Fruit fly (Drosophila melanogaster) whole organism, embryonic: ENCODE data around the gene CG1635.

Experiments
- Asciz ChIP-seq: fragments of 200-800 bp; sonication (Bioruptor generic); optimal IDR thresholded peaks from 2 replicates; lab custom pipeline; 2017; ENCODE audit warnings: missing biosample characterization, mild to moderate bottlenecking, missing genetic modification characterization, missing genetic modification reagents
- BEAF-32 ChIP-seq: fragments of 200-800 bp; sonication (Bioruptor generic); optimal IDR thresholded peaks from 3 replicates; lab custom pipeline; 2017; ENCODE audit warnings: missing biosample characterization, missing genetic modification characterization, mild to moderate bottlenecking, moderate library complexity, missing genetic modification reagents
- CG12659 ChIP-seq: fragments of 200-800 bp; sonication (Bioruptor generic); optimal IDR thresholded peaks from 3 replicates; lab custom pipeline; 2017; ENCODE audit warnings: mild to moderate bottlenecking, missing biosample characterization, missing genetic modification reagents, missing genetic modification characterization
- CG12769 ChIP-seq: fragments of 200-800 bp; sonication (Bioruptor generic); optimal IDR thresholded peaks from 2 replicates; lab custom pipeline; 2019; ENCODE audit warnings: missing biosample characterization, mild to moderate bottlenecking, missing genetic modification characterization, moderate library complexity
- CG14710 ChIP-seq: fragments of 200-800 bp; sonication (Bioruptor generic); optimal IDR thresholded peaks from 3 replicates; lab custom pipeline; 2019; ENCODE audit warnings: missing biosample characterization, mild to moderate bottlenecking, missing genetic modification characterization, moderate library complexity
- CG15011 ChIP-seq: fragments of 200-800 bp; sonication (Bioruptor generic); optimal IDR thresholded peaks from 3 replicates; lab custom pipeline; 2018; ENCODE audit warnings: missing biosample characterization, mild to moderate bottlenecking, missing genetic modification characterization
- CG15479 ChIP-seq: fragments of 200-800 bp; sonication (Bioruptor generic); optimal IDR thresholded peaks from 3 replicates; lab custom pipeline; 2019; ENCODE audit warnings: missing biosample characterization, mild to moderate bottlenecking, missing genetic modification characterization, moderate library complexity
- CG17359 ChIP-seq: fragments of 200-800 bp; sonication (Bioruptor generic); optimal IDR thresholded peaks from 3 replicates; lab custom pipeline; 2018; ENCODE audit warnings: missing biosample characterization, mild to moderate bottlenecking, missing genetic modification characterization, moderate library complexity
- CG2199 ChIP-seq: fragments of 200-800 bp; sonication (Bioruptor generic); IDR thresholded peaks from 3 replicates; pipeline ENCODE4 v1.3.6; 2022; ENCODE audit warnings: missing biosample characterization, missing genetic modification characterization
- CG2712 ChIP-seq: fragments of 200-800 bp; optimal IDR thresholded peaks from 3 replicates; lab custom pipeline; 2019; ENCODE audit warnings: missing biosample characterization, mild to moderate bottlenecking, missing genetic modification characterization, moderate library complexity
- CG31441 ChIP-seq: fragments of 200-800 bp; sonication (Bioruptor generic); IDR thresholded peaks from 2 replicates; pipeline ENCODE4 v1.3.6; 2022; ENCODE audit warnings: missing biosample characterization, missing genetic modification characterization
- CG33213 ChIP-seq: fragments of 200-800 bp; sonication (Bioruptor generic); optimal IDR thresholded peaks from 3 replicates; lab custom pipeline; 2016; ENCODE audit warnings: missing biosample characterization, missing genetic modification characterization
- CG34376 ChIP-seq: fragments of 200-800 bp; sonication (Bioruptor generic); optimal IDR thresholded peaks from 2 replicates; lab custom pipeline; 2018; ENCODE audit warnings: missing biosample characterization, mild to moderate bottlenecking, missing genetic modification characterization
- CG4617 ChIP-seq: fragments of 200-800 bp; sonication (Bioruptor generic); optimal IDR thresholded peaks from 3 replicates; lab custom pipeline; 2016; ENCODE audit warnings: missing biosample characterization, missing genetic modification characterization, borderline replicate concordance
- CG5245 ChIP-seq: fragments of 200-800 bp; sonication (Bioruptor generic); optimal IDR thresholded peaks from 3 replicates; lab custom pipeline; 2016; ENCODE audit warnings: missing biosample characterization, missing genetic modification characterization
- CG9797 ChIP-seq: fragments of 200-800 bp; sonication (Bioruptor generic); optimal IDR thresholded peaks from 3 replicates; lab custom pipeline; 2018; ENCODE audit warnings: missing biosample characterization, mild to moderate bottlenecking, missing genetic modification characterization
- CTCF ChIP-seq: fragments of 200-800 bp; sonication (Bioruptor generic); optimal IDR thresholded peaks from 2 replicates; lab custom pipeline; 2017; ENCODE audit warnings: missing biosample characterization, mild to moderate bottlenecking, missing genetic modification characterization, moderate library complexity
- CkIIα-i1 ChIP-seq: fragments of 200-800 bp; sonication (Bioruptor generic); IDR thresholded peaks from 2 replicates; pipeline ENCODE4 v1.3.6; 2022; ENCODE audit warnings: missing biosample characterization, missing genetic modification characterization
- Dll ChIP-seq: fragments of 200-800 bp; sonication (Bioruptor generic); IDR thresholded peaks from 4 replicates; pipeline ENCODE4 v1.3.6; 2022; ENCODE audit warnings: missing biosample characterization, missing genetic modification characterization; ENCODE audit not compliant: partially characterized antibody
- Dp ChIP-seq: fragments of 200-800 bp; sonication (Bioruptor generic); optimal IDR thresholded peaks from 2 replicates; lab custom pipeline; 2018; ENCODE audit warnings: missing biosample characterization, mild to moderate bottlenecking, missing genetic modification characterization, moderate library complexity
- E2f2 ChIP-seq: fragments of 200-800 bp; sonication (Bioruptor generic); IDR thresholded peaks from 2 replicates; pipeline ENCODE4 v1.3.6; 2022; ENCODE audit warnings: missing biosample characterization, missing genetic modification characterization
- MBD-R2 ChIP-seq: fragments of 200-800 bp; sonication (Bioruptor generic); IDR thresholded peaks from 2 replicates; pipeline ENCODE4 v1.3.6; 2022; ENCODE audit warnings: missing biosample characterization, missing genetic modification characterization
- MESR4 ChIP-seq: fragments of 200-800 bp; sonication (Bioruptor generic); optimal IDR thresholded peaks from 2 replicates; lab custom pipeline; 2018; ENCODE audit warnings: missing biosample characterization, mild to moderate bottlenecking, missing genetic modification characterization, moderate library complexity
- Sox102F ChIP-seq: fragments of 200-800 bp; sonication (Bioruptor generic); optimal IDR thresholded peaks from 2 replicates; lab custom pipeline; 2018; ENCODE audit warnings: missing biosample characterization, mild to moderate bottlenecking, missing genetic modification characterization, moderate library complexity
- YL-1 ChIP-seq: fragments of 200-800 bp; sonication (Bioruptor generic); optimal IDR thresholded peaks from 3 replicates; lab custom pipeline; 2017; ENCODE audit warnings: missing biosample characterization, mild to moderate bottlenecking, missing genetic modification characterization
- cg ChIP-seq: fragments of 200-800 bp; sonication (Bioruptor generic); optimal IDR thresholded peaks from 3 replicates; lab custom pipeline; 2019; ENCODE audit warnings: missing biosample characterization, mild to moderate bottlenecking, missing genetic modification characterization, moderate library complexity
- dysf ChIP-seq: fragments of 200-800 bp; sonication (Bioruptor generic); IDR thresholded peaks from 3 replicates; pipeline ENCODE4 v1.3.6; 2022; ENCODE audit warnings: missing biosample characterization, missing genetic modification characterization
- gfzf ChIP-seq: fragments of 200-800 bp; sonication (Bioruptor generic); optimal IDR thresholded peaks from 2 replicates; lab custom pipeline; 2016; ENCODE audit warnings: missing biosample characterization, mild to moderate bottlenecking, missing genetic modification characterization, moderate library complexity
- ken ChIP-seq: fragments of 200-800 bp; sonication (Bioruptor generic); IDR thresholded peaks from 3 replicates; pipeline ENCODE4 v1.3.6; 2022; ENCODE audit warnings: missing biosample characterization, missing genetic modification characterization
- lbe ChIP-seq: fragments of 200-800 bp; sonication (Bioruptor generic); optimal IDR thresholded peaks from 2 replicates; lab custom pipeline; 2016; ENCODE audit warnings: missing biosample characterization, mild to moderate bottlenecking, missing genetic modification characterization
- odd ChIP-seq: fragments of 200-800 bp; sonication (Bioruptor generic); optimal IDR thresholded peaks from 2 replicates; lab custom pipeline; 2017; ENCODE audit warnings: missing biosample characterization, mild to moderate bottlenecking, missing genetic modification characterization
- pzg ChIP-seq: fragments of 200-800 bp; sonication (Bioruptor generic); optimal IDR thresholded peaks from 3 replicates; lab custom pipeline; 2018; ENCODE audit warnings: missing biosample characterization, mild to moderate bottlenecking, missing genetic modification characterization, moderate library complexity
- row ChIP-seq: fragments of 200-800 bp; sonication (Bioruptor generic); IDR thresholded peaks from 3 replicates; pipeline ENCODE4 v1.3.6; 2022; ENCODE audit warnings: missing biosample characterization, missing genetic modification characterization
- so ChIP-seq: fragments of 200-800 bp; sonication (Bioruptor generic); IDR thresholded peaks from 3 replicates; pipeline ENCODE4 v1.3.6; 2022; ENCODE audit warnings: missing biosample characterization, missing genetic modification characterization
- stwl ChIP-seq: fragments of 200-800 bp; sonication (Bioruptor generic); optimal IDR thresholded peaks from 3 replicates; lab custom pipeline; 2018; ENCODE audit warnings: missing biosample characterization, mild to moderate bottlenecking, missing genetic modification characterization, moderate library complexity
- tna ChIP-seq: fragments of 200-800 bp; sonication (Bioruptor generic); IDR thresholded peaks from 2 replicates; pipeline ENCODE4 v1.3.6; 2022; ENCODE audit warnings: missing biosample characterization, missing genetic modification characterization; ENCODE audit not compliant: partially characterized antibody
- trem ChIP-seq: fragments of 200-800 bp; optimal IDR thresholded peaks from 3 replicates; lab custom pipeline; 2019; ENCODE audit warnings: missing biosample characterization, mild to moderate bottlenecking, missing genetic modification characterization, moderate library complexity
- vvl ChIP-seq: fragments of 200-800 bp; sonication (Bioruptor generic); IDR thresholded peaks from 2 replicates; pipeline ENCODE4 v1.3.6; 2022; ENCODE audit warnings: missing biosample characterization, missing genetic modification characterization
- wek ChIP-seq: fragments of 200-800 bp; sonication (Bioruptor generic); optimal IDR thresholded peaks from 3 replicates; lab custom pipeline; 2018; ENCODE audit warnings: missing biosample characterization, mild to moderate bottlenecking, missing genetic modification characterization, moderate library complexity

The CG1635 gene

dm6 chr3R:31616001-31616400 lies 27.5 kb downstream of the CG1635 start, which contains the start of the genes Mnat9 and CG1792 (continued):
- TF ChIP-seq ken (peak; percentile 99), CkIIα-i1 (peak; percentile 94), odd (GFP tag; lab: Kevin White, UChicago) (peak; percentile 94), CG2199 (GFP tag; lab: Robert Waterston, UW) (peak; percentile 99), tna (no peak), cg (GFP tag; lab: Kevin White, UChicago) (peak; percentile 8), CG17359 (peak; percentile 99), CG34376 (GFP tag; lab: Kevin White, UChicago) (peak; percentile 93), CG31441 (GFP tag; lab: Robert Waterston, UW) (peak; percentile 98)

DNA sequence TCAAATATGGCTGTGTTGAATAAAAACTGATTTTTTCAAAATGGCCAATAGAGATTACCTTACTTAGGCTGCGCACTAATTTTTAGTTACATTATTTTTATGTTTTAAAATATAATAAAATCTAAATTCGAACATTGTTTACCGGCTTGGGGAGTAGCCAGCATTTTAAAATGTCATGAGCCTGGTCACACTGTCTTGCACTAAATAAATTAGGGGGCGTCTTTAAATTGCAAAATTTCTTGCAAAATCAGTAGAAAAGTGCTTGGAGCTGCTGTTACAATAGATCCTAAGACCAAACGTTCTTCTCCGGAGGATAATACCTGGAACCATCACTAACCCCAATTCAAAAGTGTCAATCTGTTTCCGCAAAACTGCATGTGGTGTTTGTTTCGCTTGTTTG lies 29.3 kb downstream of the CG1635 start, which contains the start of gene pasha:
Gene pasha (plus strand): TSS at position 177 of the 400 bp plus-strand sequence.
- TF ChIP-seq Dp (GFP tag; lab: Kevin White, UChicago) = peak; percentile 41
- no peak for TF ChIP-seq Sox102F (GFP tag; lab: Kevin White, UChicago)
- TF ChIP-seq pzg (GFP tag; lab: Kevin White, UChicago) = peak; percentile 35
- peak; percentile 86 for TF ChIP-seq wek
- peak; percentile 10 for TF ChIP-seq BEAF-32 (GFP tag; lab: Kevin White, UChicago)
- TF ChIP-seq CTCF (GFP tag; lab: Kevin White, UChicago) = peak; percentile 65
- TF ChIP-seq stwl (tag; lab: Kevin White, UChicago) = peak; percentile 66
- TF ChIP-seq MESR4 (GFP tag; lab: Kevin White, UChicago) = peak; percentile 19
- TF ChIP-seq gfzf (GFP tag; lab: Kevin White, UChicago) = peak; percentile 64
- peak; percentile 9 for TF ChIP-seq CG2712 (tag; lab: Kevin White, UChicago)
- TF ChIP-seq vvl (GFP tag; lab: Robert Waterston, UW) = peak; percentile 70
- TF ChIP-seq CG4617 (GFP tag; lab: Kevin White, UChicago) = peak; percentile 80
- no peak for TF ChIP-seq cg (GFP tag; lab: Kevin White, UChicago)
- TF ChIP-seq CG12659 = peak; percentile 1
- no peak for TF ChIP-seq so (GFP tag; lab: Robert Waterston, UW)
- TF ChIP-seq CG15479 (GFP tag; lab: Kevin White, UChicago) = peak; percentile 12
- TF ChIP-seq row = peak; percentile 36; the same call in 2 of the 3 replicates
- TF ChIP-seq lbe = peak; percentile 3
- peak; percentile 51 for TF ChIP-seq CG9797
- peak; percentile 19 for TF ChIP-seq CG14710
- peak; percentile 53 for TF ChIP-seq YL-1
- TF ChIP-seq CG15011 (GFP tag; lab: Kevin White, UChicago) = no peak
- TF ChIP-seq MBD-R2 (GFP tag; lab: Robert Waterston, UW) = peak; percentile 84
- no peak for TF ChIP-seq CG12769 (tag; lab: Kevin White, UChicago)
- 0 out of 4 replicates have a peak, but pooled peaks have one; percentile 20 for TF ChIP-seq Dll (GFP tag; lab: Robert Waterston, UW)
- no peak for TF ChIP-seq CG5245
- TF ChIP-seq dysf (GFP tag; lab: Robert Waterston, UW) = no peak
- TF ChIP-seq E2f2 (GFP tag; lab: Robert Waterston, UW) = peak; percentile 65
- peak; percentile 2 for TF ChIP-seq trem (tag; lab: Kevin White, UChicago)
- TF ChIP-seq Asciz (GFP tag; lab: Kevin White, UChicago) = no peak
- no peak for TF ChIP-seq CG33213 (GFP tag; lab: Kevin White, UChicago)
- TF ChIP-seq, all 482 proteins: peak for 22
